Fruit fly (Drosophila melanogaster) whole organism, prepupa: ENCODE results near the gene CG6983.
A peak's percentile ranks its signal among the peaks of the same experiment; 100 is the strongest.

Experiments
- Blimp-1 ChIP-seq: fragments of 200-800 bp; sonication (Bioruptor generic); optimal IDR thresholded peaks from 3 replicates; lab custom pipeline; 2017; ENCODE audit warnings: missing biosample characterization, missing genetic modification characterization, mild to moderate bottlenecking, moderate library complexity, missing genetic modification reagents
- CG11294 ChIP-seq: fragments of 200-800 bp; sonication (Bioruptor generic); IDR thresholded peaks from 2 replicates; pipeline ENCODE4 v1.3.6; 2022; ENCODE audit warnings: missing biosample characterization, missing genetic modification characterization
- CG11762 ChIP-seq: fragments of 200-800 bp; sonication (Bioruptor generic); optimal IDR thresholded peaks from 3 replicates; lab custom pipeline; 2016; ENCODE audit warnings: missing biosample characterization, missing genetic modification characterization; ENCODE audit not compliant: insufficient read depth
- CG15336 ChIP-seq: fragments of 200-800 bp; sonication (Bioruptor generic); IDR thresholded peaks from 2 replicates; pipeline ENCODE4 v1.3.6; 2022; ENCODE audit warnings: missing biosample characterization, missing genetic modification characterization
- CG1621 ChIP-seq: fragments of 200-800 bp; sonication (Bioruptor generic); optimal IDR thresholded peaks from 3 replicates; lab custom pipeline; 2018; ENCODE audit warnings: missing biosample characterization, mild to moderate bottlenecking, missing genetic modification characterization
- CG16779 ChIP-seq: fragments of 200-800 bp; sonication (Bioruptor generic); optimal IDR thresholded peaks from 3 replicates; lab custom pipeline; 2017; ENCODE audit warnings: missing biosample characterization, mild to moderate bottlenecking, missing genetic modification characterization
- CG3032 ChIP-seq: fragments of 200-800 bp; optimal IDR thresholded peaks from 2 replicates; lab custom pipeline; 2019; ENCODE audit warnings: missing biosample characterization, mild to moderate bottlenecking, missing genetic modification characterization, moderate library complexity
- CG34406 ChIP-seq: fragments of 200-800 bp; sonication (Bioruptor generic); optimal IDR thresholded peaks from 3 replicates; lab custom pipeline; 2016; ENCODE audit warnings: missing biosample characterization, missing genetic modification characterization
- CG4318 ChIP-seq: fragments of 200-800 bp; sonication (Bioruptor generic); optimal IDR thresholded peaks from 3 replicates; lab custom pipeline; 2017; ENCODE audit warnings: missing biosample characterization, mild to moderate bottlenecking, missing genetic modification characterization
- CG6163 ChIP-seq: fragments of 200-800 bp; sonication (Bioruptor generic); IDR thresholded peaks from 3 replicates; pipeline ENCODE4 v1.3.6; 2022; ENCODE audit warnings: missing biosample characterization, missing genetic modification characterization
- CG6276 ChIP-seq: fragments of 200-800 bp; sonication (Bioruptor generic); optimal IDR thresholded peaks from 2 replicates; lab custom pipeline; 2017; ENCODE audit warnings: missing biosample characterization, mild to moderate bottlenecking, missing genetic modification characterization
- CG6792 ChIP-seq: fragments of 200-800 bp; sonication (Bioruptor generic); optimal IDR thresholded peaks from 3 replicates; lab custom pipeline; 2016; ENCODE audit warnings: missing biosample characterization, missing genetic modification characterization
- CG6808 ChIP-seq: fragments of 200-800 bp; sonication (Bioruptor generic); optimal IDR thresholded peaks from 3 replicates; lab custom pipeline; 2017; ENCODE audit warnings: missing biosample characterization, missing genetic modification characterization, mild to moderate bottlenecking, moderate library complexity, missing genetic modification reagents
- CG6854 ChIP-seq: fragments of 200-800 bp; sonication (Bioruptor generic); optimal IDR thresholded peaks from 2 replicates; lab custom pipeline; 2017; ENCODE audit warnings: missing biosample characterization, mild to moderate bottlenecking, missing genetic modification characterization
- CG7368 ChIP-seq: fragments of 200-800 bp; sonication (Bioruptor generic); optimal IDR thresholded peaks from 3 replicates; lab custom pipeline; 2016; ENCODE audit warnings: missing biosample characterization, missing genetic modification characterization
- CG8119 ChIP-seq: fragments of 200-800 bp; sonication (Bioruptor generic); IDR thresholded peaks from 3 replicates; pipeline ENCODE4 v1.3.6; 2022; ENCODE audit warnings: missing biosample characterization, missing genetic modification characterization
- CG8319 ChIP-seq: fragments of 200-800 bp; sonication (Bioruptor generic); optimal IDR thresholded peaks from 3 replicates; lab custom pipeline; 2016; ENCODE audit warnings: missing biosample characterization, missing genetic modification characterization
- CG8632 ChIP-seq: fragments of 200-800 bp; sonication (Bioruptor generic); optimal IDR thresholded peaks from 3 replicates; lab custom pipeline; 2016; ENCODE audit warnings: missing biosample characterization, missing genetic modification characterization
- CG9139 ChIP-seq: fragments of 200-800 bp; sonication (Bioruptor generic); optimal IDR thresholded peaks from 3 replicates; lab custom pipeline; 2017; ENCODE audit warnings: missing biosample characterization, mild to moderate bottlenecking, missing genetic modification characterization
- Eip75B ChIP-seq: fragments of 200-800 bp; sonication (Bioruptor generic); optimal IDR thresholded peaks from 3 replicates; lab custom pipeline; 2016; ENCODE audit warnings: missing biosample characterization, missing genetic modification characterization
- Eip78C ChIP-seq: fragments of 200-800 bp; sonication (Bioruptor generic); peaks from one replicate; lab custom pipeline; 2016; ENCODE audit warnings: missing biosample characterization, missing genetic modification characterization
- Eip93F ChIP-seq: fragments of 200-800 bp; sonication (Bioruptor generic); optimal IDR thresholded peaks from 2 replicates; lab custom pipeline; 2016; ENCODE audit warnings: missing biosample characterization, mild to moderate bottlenecking, missing genetic modification characterization
- Ets21C ChIP-seq: fragments of 200-800 bp; sonication (Bioruptor generic); optimal IDR thresholded peaks from 3 replicates; lab custom pipeline; 2016; ENCODE audit warnings: missing biosample characterization, missing genetic modification characterization
- Gug ChIP-seq: fragments of 200-800 bp; sonication (Bioruptor generic); IDR thresholded peaks from 2 replicates; pipeline ENCODE4 v1.3.6; 2022; ENCODE audit warnings: missing biosample characterization, missing genetic modification characterization
- Hr38 ChIP-seq: sonication (Bioruptor generic); optimal IDR thresholded peaks from 2 replicates; lab custom pipeline; 2016; ENCODE audit warnings: missing biosample characterization, missing genetic modification characterization
- Hr39 ChIP-seq: fragments of 200-800 bp; sonication (Bioruptor generic); optimal IDR thresholded peaks from 2 replicates; lab custom pipeline; 2016; ENCODE audit warnings: missing biosample characterization, missing genetic modification characterization
- Hr4 ChIP-seq: fragments of 200-800 bp; sonication (Bioruptor generic); optimal IDR thresholded peaks from 3 replicates; lab custom pipeline; 2016; ENCODE audit warnings: missing biosample characterization, missing genetic modification characterization
- Lpt ChIP-seq: fragments of 200-800 bp; sonication (Bioruptor generic); optimal IDR thresholded peaks from 3 replicates; lab custom pipeline; 2016; ENCODE audit warnings: missing biosample characterization, missing genetic modification characterization
- Met ChIP-seq: fragments of 200-800 bp; sonication (Bioruptor generic); optimal IDR thresholded peaks from 3 replicates; lab custom pipeline; 2016; ENCODE audit warnings: missing biosample characterization, missing genetic modification characterization
- OdsH ChIP-seq: fragments of 200-800 bp; sonication (Bioruptor generic); optimal IDR thresholded peaks from 3 replicates; lab custom pipeline; 2016; ENCODE audit warnings: missing biosample characterization, missing genetic modification characterization
- Smox ChIP-seq: fragments of 200-800 bp; sonication (Bioruptor generic); optimal IDR thresholded peaks from 3 replicates; lab custom pipeline; 2016; ENCODE audit warnings: missing biosample characterization, missing genetic modification characterization
- Sox102F ChIP-seq: fragments of 200-800 bp; sonication (Bioruptor generic); optimal IDR thresholded peaks from 2 replicates; lab custom pipeline; 2016; ENCODE audit warnings: missing biosample characterization, mild to moderate bottlenecking, missing genetic modification characterization
- Sox14 ChIP-seq: fragments of 200-800 bp; sonication (Bioruptor generic); optimal IDR thresholded peaks from 3 replicates; lab custom pipeline; 2016; ENCODE audit warnings: missing biosample characterization, missing genetic modification characterization
- Sox15 ChIP-seq: fragments of 200-800 bp; sonication (Bioruptor generic); optimal IDR thresholded peaks from 3 replicates; lab custom pipeline; 2016; ENCODE audit warnings: missing biosample characterization, missing genetic modification characterization
- achi ChIP-seq: fragments of 200-800 bp; sonication (Bioruptor generic); optimal IDR thresholded peaks from 3 replicates; lab custom pipeline; 2016; ENCODE audit warnings: missing biosample characterization, missing genetic modification characterization
- acj6 ChIP-seq: fragments of 200-800 bp; sonication (Bioruptor generic); optimal IDR thresholded peaks from 3 replicates; lab custom pipeline; 2016; ENCODE audit warnings: missing biosample characterization, missing genetic modification characterization
- dac ChIP-seq: fragments of 200-800 bp; sonication (Bioruptor generic); optimal IDR thresholded peaks from 2 replicates; lab custom pipeline; 2017; ENCODE audit warnings: missing biosample characterization, mild to moderate bottlenecking, missing genetic modification characterization
- dsx ChIP-seq: fragments of 200-800 bp; optimal IDR thresholded peaks from 3 replicates; lab custom pipeline; 2019; ENCODE audit warnings: missing biosample characterization, mild to moderate bottlenecking, missing genetic modification characterization, moderate library complexity; ENCODE audit not compliant: poor library complexity, severe bottlenecking
- eg ChIP-seq: fragments of 200-800 bp; sonication (Bioruptor generic); IDR thresholded peaks from 3 replicates; pipeline ENCODE4 v1.3.6; 2022; ENCODE audit warnings: missing biosample characterization, missing genetic modification characterization
- esn ChIP-seq: fragments of 200-800 bp; sonication (Bioruptor generic); optimal IDR thresholded peaks from 2 replicates; lab custom pipeline; 2016; ENCODE audit warnings: missing biosample characterization, mild to moderate bottlenecking, missing genetic modification characterization, moderate library complexity
- fd59A ChIP-seq: fragments of 200-800 bp; sonication (Bioruptor generic); optimal IDR thresholded peaks from 2 replicates; lab custom pipeline; 2017; ENCODE audit warnings: missing biosample characterization, mild to moderate bottlenecking, missing genetic modification characterization, missing genetic modification reagents
- fd85E ChIP-seq: fragments of 200-800 bp; sonication (Bioruptor generic); optimal IDR thresholded peaks from 3 replicates; lab custom pipeline; 2016; ENCODE audit warnings: missing biosample characterization, missing genetic modification characterization
- lz ChIP-seq: fragments of 200-800 bp; sonication (Bioruptor generic); optimal IDR thresholded peaks from 3 replicates; lab custom pipeline; 2016; ENCODE audit warnings: missing biosample characterization, missing genetic modification characterization
- net ChIP-seq: fragments of 200-800 bp; sonication (Bioruptor generic); optimal IDR thresholded peaks from 3 replicates; lab custom pipeline; 2016; ENCODE audit warnings: missing biosample characterization, missing genetic modification characterization
- pdm3 ChIP-seq: fragments of 200-800 bp; sonication (Bioruptor generic); optimal IDR thresholded peaks from 3 replicates; lab custom pipeline; 2016; ENCODE audit warnings: missing biosample characterization, missing genetic modification characterization
- salr ChIP-seq, 2 experiments: fragments of 200-800 bp; sonication (Bioruptor generic); optimal IDR thresholded peaks; 3 replicates each; lab custom pipeline; 2016 to 2018; ENCODE audit warnings: missing biosample characterization in 2 of 2, missing genetic modification characterization in 2 of 2, mild to moderate bottlenecking in 1 of 2
- spab ChIP-seq: fragments of 200-800 bp; sonication (Bioruptor generic); optimal IDR thresholded peaks from 2 replicates; lab custom pipeline; 2017; ENCODE audit warnings: missing biosample characterization, mild to moderate bottlenecking, missing genetic modification characterization, missing genetic modification reagents
- ss ChIP-seq, 2 experiments: fragments of 200-800 bp; sonication (Bioruptor generic); optimal IDR thresholded peaks; 2 replicates in 1 of 2; 3 replicates in 1 of 2; lab custom pipeline; 2017 to 2018; ENCODE audit warnings: mild to moderate bottlenecking in 2 of 2, missing biosample characterization in 2 of 2, missing genetic modification characterization in 2 of 2, moderate library complexity in 1 of 2
- svp ChIP-seq: fragments of 200-800 bp; sonication (Bioruptor generic); peaks from one replicate; lab custom pipeline; 2016; ENCODE audit warnings: missing biosample characterization, missing genetic modification characterization
- vri ChIP-seq: fragments of 200-800 bp; sonication (Bioruptor generic); optimal IDR thresholded peaks from 3 replicates; lab custom pipeline; 2016; ENCODE audit warnings: missing biosample characterization, mild to moderate bottlenecking, missing genetic modification characterization

Gene CG6983

DNA sequence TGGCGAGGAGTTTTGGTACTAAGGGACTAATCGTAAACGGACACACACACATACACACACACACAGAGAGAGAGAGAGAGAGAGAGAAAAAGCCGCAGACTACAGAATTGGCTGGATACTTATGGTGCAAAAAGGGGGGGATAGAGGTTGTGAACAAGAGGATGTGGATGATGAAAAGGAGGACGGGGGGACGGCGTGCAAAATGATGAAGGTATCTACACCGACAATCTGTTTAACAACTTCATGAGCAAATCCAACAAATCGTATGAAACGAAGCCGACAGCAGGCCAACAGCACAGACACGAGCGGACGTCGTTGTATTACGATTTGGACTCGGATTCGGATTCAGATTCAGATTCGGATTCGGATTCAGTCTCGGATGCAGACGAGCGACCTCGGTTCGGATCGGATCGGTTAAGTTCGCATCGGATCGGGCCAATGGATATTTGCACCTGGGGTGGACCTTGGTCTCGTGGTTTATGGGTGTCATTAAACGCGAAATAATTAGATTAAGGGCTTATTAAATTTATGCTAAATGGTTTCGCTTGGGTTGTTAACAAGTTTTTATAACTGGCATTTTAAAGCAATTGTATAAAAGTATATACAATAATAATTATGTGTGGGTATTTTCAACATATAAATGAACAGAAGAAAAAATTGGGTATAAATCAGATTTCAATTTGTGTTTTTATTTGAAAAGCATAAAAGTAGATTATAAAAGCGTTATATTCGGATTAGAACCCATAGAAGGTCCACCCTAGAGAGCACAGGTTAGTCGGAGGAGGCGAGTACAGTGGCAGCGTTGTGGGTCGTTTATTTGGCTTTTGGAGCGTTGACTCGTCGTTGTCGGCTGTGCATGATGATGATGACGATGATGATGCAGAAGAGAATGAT, 6.1 kb upstream of the CG6983 start:
- TF ChIP-seq CG6808 (GFP tag; lab: Kevin White, UChicago) (peak; percentile 95), Smox (peak; percentile 91), OdsH (GFP tag; lab: Kevin White, UChicago) (peak; percentile 94), CG3032 (tag; lab: Kevin White, UChicago) (peak; percentile 94), pdm3 (peak; percentile 91), Ets21C (GFP tag; lab: Kevin White, UChicago) (peak; percentile 79), fd59A (GFP tag; lab: Kevin White, UChicago) (peak; percentile 89), Sox14 (GFP tag; lab: Kevin White, UChicago) (peak; percentile 89), salr (GFP tag; optimal IDR thresholded peaks at IDR 0.05; lab: Kevin White, UChicago) (peak; percentile 53 to 97), CG6276 (GFP tag; lab: Kevin White, UChicago) (peak; percentile 97), ss (GFP tag; optimal IDR thresholded peaks at IDR 0.05; lab: Kevin White, UChicago) (peak; percentile 95 to 96), CG8119 (GFP tag; lab: Robert Waterston, UW) (peak; percentile 98), CG11762 (GFP tag; lab: Kevin White, UChicago) (peak; percentile 97), dsx (GFP tag; lab: Kevin White, UChicago) (peak; percentile 86), CG34406 (GFP tag; lab: Kevin White, UChicago) (peak; percentile 95), eg (GFP tag; lab: Robert Waterston, UW) (peak; percentile 86), Hr38 (no peak), CG4318 (GFP tag; lab: Kevin White, UChicago) (peak; percentile 94), esn (GFP tag; lab: Kevin White, UChicago) (peak; percentile 96), Met (GFP tag; lab: Kevin White, UChicago) (peak; percentile 94), Eip93F (peak; percentile 92), CG11294 (GFP tag; lab: Robert Waterston, UW) (peak; percentile 86), Hr4 (GFP tag; lab: Kevin White, UChicago) (peak; percentile 88), lz (peak; percentile 93), Sox15 (GFP tag; lab: Kevin White, UChicago) (peak; percentile 82), achi (peak; percentile 95), Lpt (GFP tag; lab: Kevin White, UChicago) (peak; percentile 86), CG9139 (GFP tag; lab: Kevin White, UChicago) (peak; percentile 88), Eip78C (GFP tag; lab: Kevin White, UChicago) (peak; percentile 99), CG15336 (GFP tag; lab: Robert Waterston, UW) (peak; percentile 94), CG16779 (tag; lab: Kevin White, UChicago) (peak; percentile 96), acj6 (GFP tag; lab: Kevin White, UChicago) (peak; percentile 95), net (GFP tag; lab: Kevin White, UChicago) (peak; percentile 95), Eip75B (peak; percentile 96), Blimp-1 (GFP tag; lab: Kevin White, UChicago) (peak; percentile 85), CG7368 (peak; percentile 86), vri (peak; percentile 86), CG6163 (GFP tag; lab: Robert Waterston, UW) (peak; percentile 91), dac (GFP tag; lab: Kevin White, UChicago) (peak; percentile 75), CG1621 (tag; lab: Kevin White, UChicago) (peak; percentile 81), Hr39 (GFP tag; lab: Kevin White, UChicago) (peak; percentile 86), Sox102F (peak; percentile 93), svp (GFP tag; lab: Kevin White, UChicago) (peak; percentile 99), fd85E (GFP tag; lab: Kevin White, UChicago) (peak; percentile 84), CG8632 (GFP tag; lab: Kevin White, UChicago) (peak; percentile 95), CG6792 (peak; percentile 95), CG6854 (peak; percentile 94), CG8319 (GFP tag; lab: Kevin White, UChicago) (peak; percentile 92), Gug (GFP tag; lab: Robert Waterston, UW) (peak; percentile 97), spab (peak; percentile 96)
